Worm (Caenorhabditis elegans): ENCODE results near the gene col-13.

col-13 gene

DNA sequence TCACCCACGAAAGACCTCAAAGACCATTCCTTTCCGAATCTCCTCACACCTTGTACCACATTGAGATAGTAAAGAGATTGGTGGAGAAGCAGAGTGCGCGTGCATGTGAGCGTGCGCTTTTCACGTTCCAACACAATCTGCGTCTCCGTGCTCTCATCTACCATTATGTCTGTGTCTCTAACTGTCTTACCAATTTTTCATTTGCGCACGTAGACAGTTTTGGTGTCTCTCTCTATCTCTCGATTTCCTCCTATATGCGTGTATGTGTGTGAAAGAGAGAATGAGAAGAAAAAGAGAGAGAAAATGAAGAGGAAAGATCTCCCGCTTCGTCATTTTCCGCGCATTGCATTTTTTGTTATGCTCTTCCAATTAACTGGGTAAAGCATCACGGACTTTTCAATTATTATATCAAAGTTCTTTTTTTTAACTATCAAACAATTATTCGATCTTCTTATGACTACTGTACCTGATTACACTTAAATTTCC, 44.9 kb upstream of the col-13 start (continued):
- TF ChIP-seq nhr-23 (tag; optimal IDR thresholded peaks at IDR 0.05) (no peak), lin-11 (tag; optimal IDR thresholded peaks at IDR 0.05) (peak; percentile 87), nhr-129 (tag; optimal IDR thresholded peaks at IDR 0.05) (peak; percentile 99), sma-9 (GFP tag; optimal IDR thresholded peaks at IDR 0.05) (peak; percentile 99), sma-9 (tag; optimal IDR thresholded peaks at IDR 0.05) (peak; percentile 56), ceh-16 (tag; optimal IDR thresholded peaks at IDR 0.05) (no peak), unc-62 (GFP tag; optimal IDR thresholded peaks at IDR 0.05) (peak; percentile 61), mab-5 (tag; optimal IDR thresholded peaks at IDR 0.05) (peak; percentile 89), unc-39 (tag; optimal IDR thresholded peaks at IDR 0.05) (no peak), mbf-1 (tag; optimal IDR thresholded peaks at IDR 0.05) (no peak), peb-1 (tag; optimal IDR thresholded peaks at IDR 0.05) (no peak), gmeb-1 (tag; optimal IDR thresholded peaks at IDR 0.05) (peak; percentile 79), nhr-237 (tag; optimal IDR thresholded peaks at IDR 0.05) (no peak), nhr-6 (tag; optimal IDR thresholded peaks at IDR 0.05) (peak; percentile 96), ceh-82 (tag; optimal IDR thresholded peaks at IDR 0.05) (peak; percentile 68), ztf-1 (GFP tag; conservative IDR thresholded peaks at IDR 0.05) (no peak)

DNA sequence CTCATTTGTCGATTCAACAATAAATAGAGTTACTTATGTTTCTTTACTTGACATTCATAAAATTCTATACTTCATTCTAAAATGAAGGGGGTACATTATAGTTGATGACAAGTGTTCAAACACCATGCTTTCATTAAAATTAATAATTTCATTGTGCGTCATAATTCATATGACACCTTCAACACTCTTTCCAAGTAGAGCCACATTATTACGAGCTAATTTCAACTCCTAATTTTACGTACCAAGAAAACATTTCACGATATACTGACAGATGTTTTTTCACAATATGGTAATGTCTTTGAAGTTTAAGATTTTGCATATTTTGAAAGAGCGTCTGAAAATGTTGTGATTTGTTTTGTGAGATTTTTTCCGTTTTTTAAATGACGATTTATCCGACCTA, 43.8 kb upstream of the col-13 start:
- no peak for TF ChIP-seq elt-1 (tag; optimal IDR thresholded peaks at IDR 0.05)
- TF ChIP-seq sma-3 (GFP tag; optimal IDR thresholded peaks at IDR 0.05) = no peak
- TF ChIP-seq unc-62 (GFP tag; optimal IDR thresholded peaks at IDR 0.05) = no peak
- TF ChIP-seq Y55F3AM.14 (GFP tag; optimal IDR thresholded peaks at IDR 0.05) = no peak
- no peak for TF ChIP-seq nhr-6 (tag; optimal IDR thresholded peaks at IDR 0.05)
- no peak for TF ChIP-seq elt-3 (tag; optimal IDR thresholded peaks at IDR 0.05)
- TF ChIP-seq ztf-4 (tag; optimal IDR thresholded peaks at IDR 0.05) = no peak
- TF ChIP-seq R02D3.7 (tag; optimal IDR thresholded peaks at IDR 0.05) = no peak
- no peak for TF ChIP-seq nhr-77 (tag; optimal IDR thresholded peaks at IDR 0.05)
- TF ChIP-seq C34F6.9 (tag; optimal IDR thresholded peaks at IDR 0.05) = peak; percentile 50
- TF ChIP-seq sem-4 (tag; optimal IDR thresholded peaks at IDR 0.05) = no peak
- no peak for TF ChIP-seq ceh-16 (tag; optimal IDR thresholded peaks at IDR 0.05)
- TF ChIP-seq crh-2 (tag; optimal IDR thresholded peaks at IDR 0.05) = peak; percentile 13
- TF ChIP-seq mbf-1 (tag; optimal IDR thresholded peaks at IDR 0.05) = no peak
- no peak for TF ChIP-seq ama-1 (optimal IDR thresholded peaks at IDR 0.05)
- no peak for TF ChIP-seq ztf-11 (tag; optimal IDR thresholded peaks at IDR 0.05)
- no peak for TF ChIP-seq egl-27 (tag; optimal IDR thresholded peaks at IDR 0.05)
- peak in 1 of 2 experiments; percentile 57 for TF ChIP-seq lsy-2 (tag; optimal IDR thresholded peaks at IDR 0.05)
- TF ChIP-seq nhr-12 (tag; optimal IDR thresholded peaks at IDR 0.05) = no peak
- peak; percentile 29 for TF ChIP-seq nhr-21 (tag; optimal IDR thresholded peaks at IDR 0.05)
- peak; percentile 61 for TF ChIP-seq sma-9 (GFP tag; optimal IDR thresholded peaks at IDR 0.05)
- no peak for TF ChIP-seq sma-9 (tag; optimal IDR thresholded peaks at IDR 0.05)
- TF ChIP-seq ZK546.5 (tag; optimal IDR thresholded peaks at IDR 0.05) = no peak
- TF ChIP-seq aly-2 (tag; optimal IDR thresholded peaks at IDR 0.05) = no peak
- no peak for TF ChIP-seq nhr-11 (tag; optimal IDR thresholded peaks at IDR 0.05)
- TF ChIP-seq mab-5 (tag; optimal IDR thresholded peaks at IDR 0.05) = no peak
- TF ChIP-seq snpc-4 (tag; optimal IDR thresholded peaks at IDR 0.05) = no peak
- no peak for TF ChIP-seq blmp-1 (tag; optimal IDR thresholded peaks at IDR 0.05; ENCODE audit: insufficient read depth)
- no peak for TF ChIP-seq nhr-25 (tag; optimal IDR thresholded peaks at IDR 0.05)
- no peak for TF ChIP-seq lin-39 (tag; optimal IDR thresholded peaks at IDR 0.05)
- TF ChIP-seq unc-55 (GFP tag; optimal IDR thresholded peaks at IDR 0.05) = no peak

DNA sequence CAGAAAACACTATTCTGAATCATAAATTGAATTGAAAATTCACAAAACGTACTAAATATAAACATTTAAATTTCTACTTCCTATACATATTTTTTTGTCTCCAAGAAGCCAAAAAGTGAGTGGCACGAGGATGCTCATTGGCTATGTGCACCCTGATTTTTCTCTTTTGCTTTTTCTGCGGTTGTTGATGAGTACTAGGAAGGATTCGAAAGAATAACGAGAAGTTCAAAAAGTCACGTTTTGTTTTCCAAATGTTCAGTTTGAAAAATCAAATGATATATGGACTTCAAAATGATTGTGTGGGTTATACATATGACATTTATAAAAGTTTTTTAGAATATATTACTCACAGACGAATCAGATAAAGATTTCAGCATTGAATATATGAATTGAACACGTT, 43.0 kb upstream of the col-13 start:
- TF ChIP-seq unc-55 (GFP tag; optimal IDR thresholded peaks at IDR 0.05) (no peak), lsy-2 (tag; optimal IDR thresholded peaks at IDR 0.05) (peak in 1 of 2 experiments; percentile 41), nhr-25 (tag; optimal IDR thresholded peaks at IDR 0.05) (peak; percentile 0), crh-2 (tag; optimal IDR thresholded peaks at IDR 0.05) (peak; percentile 19), nhr-129 (tag; optimal IDR thresholded peaks at IDR 0.05) (peak; percentile 19), C34F6.9 (tag; optimal IDR thresholded peaks at IDR 0.05) (peak; percentile 50)
